Worm (Caenorhabditis elegans) whole organism, L4 larva: ENCODE data around the gene F10D2.8.

Experiments
- F26F4.8 ChIP-seq: fragments of 200-800 bp; sonication (Bioruptor generic); conservative IDR thresholded peaks from 2 replicates; pipeline ENCODE4 v1.3.6; 2022; ENCODE audit warnings: missing genetic modification characterization, missing compliant biosample characterization
- F49E8.2 ChIP-seq: sonication (generic microtip); optimal IDR thresholded peaks from 2 replicates; lab custom pipeline; 2016; ENCODE audit warnings: missing compliant biosample characterization, mild to moderate bottlenecking, missing genetic modification characterization, borderline replicate concordance
- Y48G9A.11 ChIP-seq: fragments of 200-800 bp; sonication (Bioruptor generic); IDR thresholded peaks from 2 replicates; pipeline ENCODE4 v1.3.6; 2022; ENCODE audit warnings: missing genetic modification reagents, missing genetic modification characterization, missing compliant biosample characterization
- Y5F2A.4 ChIP-seq: fragments of 200-800 bp; sonication (Bioruptor generic); optimal IDR thresholded peaks from 2 replicates; lab custom pipeline; 2018; ENCODE audit warnings: mild to moderate bottlenecking, missing genetic modification characterization, missing compliant biosample characterization
- ZK546.5 ChIP-seq, 2 experiments: sonication (generic microtip); optimal IDR thresholded peaks; 2 replicates each; lab custom pipeline; 2017; ENCODE audit warnings: missing biosample characterization in 2 of 2, missing genetic modification characterization in 2 of 2
- aha-1 ChIP-seq: fragments of 150-350 bp; peaks from one replicate; lab custom pipeline; 2014; ENCODE audit warnings: missing biosample characterization, missing genetic modification characterization
- ama-1 ChIP-seq: fragments of 150-350 bp; optimal IDR thresholded peaks from 2 replicates; lab custom pipeline; 2014; ENCODE audit warnings: inconsistent platforms, mixed read lengths
- ceh-44 ChIP-seq: fragments of 200-800 bp; sonication (Bioruptor generic); IDR thresholded peaks from 2 replicates; pipeline ENCODE4 v1.3.6; 2022; ENCODE audit warnings: missing genetic modification reagents, missing genetic modification characterization, missing compliant biosample characterization
- ceh-62 ChIP-seq: sonication (generic microtip); optimal IDR thresholded peaks from 2 replicates; lab custom pipeline; 2017; ENCODE audit warnings: missing biosample characterization, missing genetic modification characterization
- ceh-82 ChIP-seq: sonication (generic microtip); optimal IDR thresholded peaks from 2 replicates; lab custom pipeline; 2017; ENCODE audit warnings: missing biosample characterization, missing genetic modification characterization
- ctbp-1 ChIP-seq: fragments of 200-800 bp; sonication (Bioruptor generic); IDR thresholded peaks from 2 replicates; pipeline ENCODE4 v1.3.6; 2022; ENCODE audit warnings: missing genetic modification reagents, missing genetic modification characterization, missing compliant biosample characterization
- daf-16 ChIP-seq, 3 experiments: sonication (generic microtip); optimal IDR thresholded peaks; 2 replicates each; lab custom pipeline; 2016 to 2017; ENCODE audit warnings: missing genetic modification characterization in 3 of 3, missing genetic modification reagents in 3 of 3, mild to moderate bottlenecking in 2 of 3, missing compliant biosample characterization in 2 of 3, missing biosample characterization in 1 of 3, moderate library complexity in 1 of 3
- dmd-9 ChIP-seq: fragments of 200-800 bp; sonication (Bioruptor generic); IDR thresholded peaks from 2 replicates; pipeline ENCODE4 v1.3.6; 2022; ENCODE audit warnings: missing genetic modification reagents, missing genetic modification characterization, missing compliant biosample characterization
- duxl-1 ChIP-seq: sonication (generic microtip); optimal IDR thresholded peaks from 2 replicates; lab custom pipeline; 2016; ENCODE audit warnings: mild to moderate bottlenecking, missing genetic modification characterization, moderate library complexity, missing compliant biosample characterization; ENCODE audit not compliant: poor library complexity
- fkh-10 ChIP-seq: fragments of 150-350 bp; optimal IDR thresholded peaks from 2 replicates; lab custom pipeline; 2014; ENCODE audit warnings: missing biosample characterization, missing genetic modification reagents, missing genetic modification characterization
- hif-1 ChIP-seq, 2 experiments: sonication (generic microtip); optimal IDR thresholded peaks; 2 replicates each; lab custom pipeline; 2016 to 2017; ENCODE audit warnings: missing compliant biosample characterization in 2 of 2, missing genetic modification characterization in 2 of 2, missing genetic modification reagents in 2 of 2, missing genotype in 2 of 2, mild to moderate bottlenecking in 1 of 2
- hlh-11 ChIP-seq: fragments of 200-800 bp; sonication (Bioruptor generic); optimal IDR thresholded peaks from 2 replicates; lab custom pipeline; 2018; ENCODE audit warnings: mild to moderate bottlenecking, missing genetic modification characterization, missing compliant biosample characterization
- hlh-30 ChIP-seq: sonication (generic microtip); optimal IDR thresholded peaks from 2 replicates; lab custom pipeline; 2017; ENCODE audit warnings: antibody characterized with exemption, mild to moderate bottlenecking, missing genetic modification characterization, missing compliant biosample characterization; ENCODE audit not compliant: insufficient read depth
- hmg-1.1 ChIP-seq: fragments of 200-800 bp; sonication (Bioruptor generic); IDR thresholded peaks from 2 replicates; pipeline ENCODE4 v1.3.6; 2022; ENCODE audit warnings: missing genetic modification reagents, missing genetic modification characterization, missing compliant biosample characterization
- lin-1 ChIP-seq: fragments of 200-800 bp; sonication (Bioruptor generic); IDR thresholded peaks from 2 replicates; pipeline ENCODE4 v1.3.6; 2022; ENCODE audit warnings: missing genetic modification reagents, missing genetic modification characterization, missing compliant biosample characterization
- lin-15B ChIP-seq: fragments of 150-350 bp; sonication (generic microtip); optimal IDR thresholded peaks from 3 replicates; lab custom pipeline; 2014; ENCODE audit warnings: missing biosample characterization, missing genetic modification characterization
- lin-29 ChIP-seq: fragments of 200-800 bp; sonication (Bioruptor generic); IDR thresholded peaks from 2 replicates; pipeline ENCODE4 v1.3.6; 2022; ENCODE audit warnings: missing genetic modification reagents, missing genetic modification characterization, missing compliant biosample characterization
- lir-3 ChIP-seq: sonication (generic microtip); optimal IDR thresholded peaks from 2 replicates; lab custom pipeline; 2016; ENCODE audit warnings: mild to moderate bottlenecking, missing genetic modification characterization, missing compliant biosample characterization
- lsy-2 ChIP-seq, 2 experiments: fragments of 150-350 bp in 1 of 2; sonication (generic microtip) in 1 of 2; optimal IDR thresholded peaks; 2 replicates each; lab custom pipeline; 2014 to 2017; ENCODE audit warnings: missing biosample characterization in 2 of 2, missing genetic modification characterization in 2 of 2
- madf-5 ChIP-seq, 2 experiments: fragments of 200-800 bp; sonication (Bioruptor generic); IDR thresholded peaks; 2 replicates each; pipeline ENCODE4 v1.3.6; 2022; ENCODE audit warnings: missing compliant biosample characterization in 2 of 2, missing genetic modification characterization in 2 of 2
- madf-9 ChIP-seq: fragments of 200-800 bp; sonication (Bioruptor generic); conservative IDR thresholded peaks from 2 replicates; pipeline ENCODE4 v1.3.6; 2022; ENCODE audit warnings: missing genetic modification reagents, missing genetic modification characterization, missing compliant biosample characterization
- mdt-29 ChIP-seq: fragments of 200-800 bp; sonication (Bioruptor generic); IDR thresholded peaks from 2 replicates; pipeline ENCODE4 v1.3.6; 2022; ENCODE audit warnings: missing genetic modification reagents, missing genetic modification characterization, missing compliant biosample characterization
- mes-2 ChIP-seq: sonication (generic microtip); optimal IDR thresholded peaks from 2 replicates; lab custom pipeline; 2016; ENCODE audit warnings: missing genotype, mild to moderate bottlenecking, missing genetic modification characterization, missing compliant biosample characterization; ENCODE audit not compliant: poor library complexity, severe bottlenecking
- mxl-2 ChIP-seq: fragments of 200-800 bp; sonication (Bioruptor generic); conservative IDR thresholded peaks from 2 replicates; pipeline ENCODE4 v1.3.6; 2022; ENCODE audit warnings: missing genetic modification reagents, missing genetic modification characterization, missing compliant biosample characterization
- nhr-10 ChIP-seq: fragments of 150-350 bp; optimal IDR thresholded peaks from 2 replicates; lab custom pipeline; 2014; ENCODE audit warnings: missing biosample characterization, missing genetic modification characterization
- nhr-111 ChIP-seq: fragments of 200-800 bp; sonication (Bioruptor generic); optimal IDR thresholded peaks from 2 replicates; lab custom pipeline; 2018; ENCODE audit warnings: mild to moderate bottlenecking, missing genetic modification characterization, missing compliant biosample characterization
- nhr-25 ChIP-seq: sonication (generic microtip); optimal IDR thresholded peaks from 2 replicates; lab custom pipeline; 2017; ENCODE audit warnings: missing genetic modification characterization, mild to moderate bottlenecking, missing compliant biosample characterization, antibody characterized with exemption, moderate library complexity, borderline replicate concordance; ENCODE audit not compliant: insufficient read depth
- nhr-42 ChIP-seq: fragments of 200-800 bp; sonication (Bioruptor generic); IDR thresholded peaks from 2 replicates; pipeline ENCODE4 v1.3.6; 2022; ENCODE audit warnings: missing genetic modification characterization, missing compliant biosample characterization
- nhr-6 ChIP-seq: fragments of 150-350 bp; optimal IDR thresholded peaks from 2 replicates; lab custom pipeline; 2014; ENCODE audit warnings: missing biosample characterization, missing genetic modification characterization
- nhr-77 ChIP-seq: fragments of 150-350 bp; optimal IDR thresholded peaks from 2 replicates; lab custom pipeline; 2014; ENCODE audit warnings: missing biosample characterization, missing genetic modification characterization
- php-3 ChIP-seq: fragments of 200-800 bp; sonication (Bioruptor generic); IDR thresholded peaks from 2 replicates; pipeline ENCODE4 v1.3.6; 2022; ENCODE audit warnings: missing genetic modification reagents, missing genetic modification characterization, missing compliant biosample characterization
- saeg-2 ChIP-seq: fragments of 200-800 bp; sonication (Bioruptor generic); IDR thresholded peaks from 2 replicates; pipeline ENCODE4 v1.3.6; 2022; ENCODE audit warnings: missing genetic modification reagents, missing genetic modification characterization, missing compliant biosample characterization
- snpc-1.2 ChIP-seq: fragments of 200-800 bp; sonication (Bioruptor generic); IDR thresholded peaks from 2 replicates; pipeline ENCODE4 v1.3.6; 2022; ENCODE audit warnings: missing genetic modification reagents, missing genetic modification characterization, missing compliant biosample characterization
- snpc-4 ChIP-seq: fragments of 150-350 bp; optimal IDR thresholded peaks from 2 replicates; lab custom pipeline; 2014; ENCODE audit warnings: missing biosample characterization, missing genetic modification characterization
- spr-1 ChIP-seq: sonication (generic microtip); optimal IDR thresholded peaks from 2 replicates; lab custom pipeline; 2016; ENCODE audit warnings: mild to moderate bottlenecking, missing genetic modification characterization, missing compliant biosample characterization
- tag-97 ChIP-seq: fragments of 200-800 bp; sonication (Bioruptor generic); IDR thresholded peaks from 2 replicates; pipeline ENCODE4 v1.3.6; 2022; ENCODE audit warnings: missing genetic modification characterization, missing compliant biosample characterization
- unc-39 ChIP-seq: sonication (generic microtip); optimal IDR thresholded peaks from 2 replicates; lab custom pipeline; 2017; ENCODE audit warnings: missing biosample characterization, missing genetic modification characterization
- vab-7 ChIP-seq: fragments of 200-800 bp; sonication (Bioruptor generic); IDR thresholded peaks from 2 replicates; pipeline ENCODE4 v1.3.6; 2022; ENCODE audit warnings: missing genetic modification reagents, missing genetic modification characterization, missing compliant biosample characterization
- zfp-2 ChIP-seq: sonication (generic microtip); optimal IDR thresholded peaks from 2 replicates; lab custom pipeline; 2016; ENCODE audit warnings: mild to moderate bottlenecking, missing genetic modification characterization, missing compliant biosample characterization
- zfp-3 ChIP-seq: fragments of 200-800 bp; sonication (Bioruptor generic); conservative IDR thresholded peaks from 2 replicates; pipeline ENCODE4 v1.3.6; 2022; ENCODE audit warnings: missing genetic modification reagents, missing genetic modification characterization, missing compliant biosample characterization
- zip-2 ChIP-seq: fragments of 150-350 bp; optimal IDR thresholded peaks from 2 replicates; lab custom pipeline; 2014; ENCODE audit warnings: missing biosample characterization, missing genetic modification characterization

F10D2.8 gene

ce11 chrV:7199932-7200331, 49.4 kb upstream of the F10D2.8 start, which contains the start of gene F09G2.1:
TSS of gene F09G2.1 (plus strand) at chrV:7200232.
- TF ChIP-seq hif-1 (tag; optimal IDR thresholded peaks at IDR 0.05; lab: Kevin White, UChicago) (no peak), daf-16 (GFP tag; optimal IDR thresholded peaks at IDR 0.05; lab: Kevin White, UChicago) (no peak), daf-16 (tag; optimal IDR thresholded peaks at IDR 0.05; lab: Kevin White, UChicago) (peak; percentile 9)

ce11 chrV:7199077-7199476, 48.6 kb upstream of the F10D2.8 start:
- TF ChIP-seq F49E8.2 (tag; lab: Kevin White, UChicago) (peak; percentile 36), ctbp-1 (GFP tag; lab: Robert Waterston, UW) (no peak), snpc-1.2 (GFP tag; lab: Robert Waterston, UW) (peak; percentile 53; the same call in 1 of the 2 replicates), lin-1 (no peak), unc-39 (no peak), php-3 (no peak), tag-97 (GFP tag; lab: Robert Waterston, UW) (no peak), hlh-11 (tag; lab: Kevin White, UChicago) (no peak), lsy-2 (tag; optimal IDR thresholded peaks at IDR 0.05; lab: Kevin White, UChicago) (no peak), F26F4.8 (GFP tag; lab: Robert Waterston, UW) (no peak), ama-1 (lab: Kevin White, UChicago) (no peak), mdt-29 (no peak)

ce11 chrV:7198403-7198802, 47.9 kb upstream of the F10D2.8 start:
- no peak for TF ChIP-seq vab-7 (GFP tag; lab: Robert Waterston, UW)
- 0 out of 2 replicates have a peak, but pooled peaks have one; percentile 15 for TF ChIP-seq hmg-1.1 (GFP tag; lab: Robert Waterston, UW)
- TF ChIP-seq nhr-10 (tag; lab: Kevin White, UChicago), result no peak
- TF ChIP-seq hlh-30, result peak; percentile 27
- no peak for TF ChIP-seq ceh-44 (GFP tag; lab: Robert Waterston, UW)
- TF ChIP-seq madf-9 (GFP tag; lab: Robert Waterston, UW), result no peak
- no peak for TF ChIP-seq zfp-3 (GFP tag; lab: Robert Waterston, UW)
- no peak for TF ChIP-seq ctbp-1 (GFP tag; lab: Robert Waterston, UW)
- no peak for TF ChIP-seq zfp-2
- peak; percentile 66 for TF ChIP-seq aha-1 (tag; lab: Kevin White, UChicago)
- TF ChIP-seq F26F4.8 (GFP tag; lab: Robert Waterston, UW), result no peak
- TF ChIP-seq lir-3 (tag; lab: Kevin White, UChicago), result no peak
- TF ChIP-seq lin-29, result no peak
- TF ChIP-seq saeg-2 (GFP tag; lab: Robert Waterston, UW), result no peak
- TF ChIP-seq tag-97 (GFP tag; lab: Robert Waterston, UW), result no peak
- no peak for TF ChIP-seq nhr-111 (GFP tag; lab: Kevin White, UChicago)
- TF ChIP-seq madf-5 (GFP tag; IDR thresholded peaks at IDR 0.05; lab: Robert Waterston, UW), result no peak
- no peak for TF ChIP-seq spr-1 (tag; lab: Kevin White, UChicago)
- TF ChIP-seq Y48G9A.11 (GFP tag; lab: Robert Waterston, UW), result peak; percentile 48
- no peak for TF ChIP-seq ceh-82
- TF ChIP-seq Y5F2A.4 (GFP tag; lab: Kevin White, UChicago), result no peak
- TF ChIP-seq duxl-1 (tag; lab: Kevin White, UChicago), result peak; percentile 57
- TF ChIP-seq ZK546.5 (tag; optimal IDR thresholded peaks at IDR 0.05; lab: Kevin White, UChicago), result no peak
- no peak for TF ChIP-seq mdt-29
- no peak for TF ChIP-seq snpc-4 (tag; lab: Kevin White, UChicago)
- no peak; the same call in 1 of the 2 replicates for TF ChIP-seq mxl-2 (GFP tag; lab: Robert Waterston, UW)
- no peak for TF ChIP-seq ceh-62 (tag; lab: Kevin White, UChicago)
- TF ChIP-seq nhr-77 (tag; lab: Kevin White, UChicago), result peak; percentile 39
- TF ChIP-seq nhr-25 (tag; lab: Kevin White, UChicago), result no peak
- no peak for TF ChIP-seq nhr-6 (tag; lab: Kevin White, UChicago)
- TF ChIP-seq lin-1, result 0 out of 2 replicates have a peak, but pooled peaks have one; percentile 28
- TF ChIP-seq dmd-9 (GFP tag; lab: Robert Waterston, UW), result no peak
- TF ChIP-seq nhr-42 (GFP tag; lab: Robert Waterston, UW), result 0 out of 2 replicates have a peak, but pooled peaks have one; percentile 10
- no peak for TF ChIP-seq zip-2 (tag; lab: Kevin White, UChicago)
- TF ChIP-seq ama-1 (lab: Kevin White, UChicago), result peak; percentile 83
- no peak for TF ChIP-seq unc-39
- no peak for TF ChIP-seq lin-15B (tag; lab: Kevin White, UChicago)
- no peak for TF ChIP-seq fkh-10 (GFP tag; lab: Kevin White, UChicago)
- peak; percentile 34 for TF ChIP-seq mes-2
